Worm (Caenorhabditis elegans) whole organism, L4 larva: ENCODE results near the gene acl-5.

Source experiments
- R02D3.7 ChIP-seq: fragments of 150-350 bp; sonication (generic microtip); optimal IDR thresholded peaks from 3 replicates; lab custom pipeline; 2014; ENCODE audit warnings: missing biosample characterization, missing genetic modification characterization
- ama-1 ChIP-seq: fragments of 150-350 bp; optimal IDR thresholded peaks from 2 replicates; lab custom pipeline; 2014; ENCODE audit warnings: inconsistent platforms, mixed read lengths
- ces-1 ChIP-seq: fragments of 150-350 bp; sonication (generic microtip); optimal IDR thresholded peaks from 4 replicates; lab custom pipeline; 2014; ENCODE audit warnings: missing biosample characterization, missing genetic modification reagents, missing genetic modification characterization

ce11 chrX:10373581-10373980, 46.3 kb upstream of the acl-5 start:
- TF ChIP-seq R02D3.7 (tag; lab: Kevin White, UChicago) (no peak), ces-1 (GFP tag; lab: Kevin White, UChicago) (no peak), ama-1 (lab: Kevin White, UChicago) (no peak)
